Fruit fly (Drosophila melanogaster): Measurements from ENCODE around the gene Antp.

- TF ChIP-seq Snoo (tag; optimal IDR thresholded peaks at IDR 0.05) (no peak), rn (GFP tag; IDR thresholded peaks at IDR 0.05) (no peak), CG15710 (tag; optimal IDR thresholded peaks at IDR 0.05) (no peak), CG10348 (GFP tag; IDR thresholded peaks at IDR 0.05) (no peak)
These were observed 30.4 kb upstream of the Antp start for dm6 chr3R:7029434-7029833.

Data from whole organism, pupa.